Worm (Caenorhabditis elegans) whole organism, L4 larva: ENCODE results near the gene W04H10.1.
A peak's percentile ranks its signal among the peaks of the same experiment; 100 is the strongest.

Experiments used
- D1046.2 ChIP-seq: fragments of 200-800 bp; sonication (Bioruptor generic); IDR thresholded peaks from 2 replicates; pipeline ENCODE4 v1.3.6; 2022; ENCODE audit warnings: missing genetic modification characterization, missing compliant biosample characterization
- F49E8.2 ChIP-seq: sonication (generic microtip); optimal IDR thresholded peaks from 2 replicates; lab custom pipeline; 2016; ENCODE audit warnings: missing compliant biosample characterization, mild to moderate bottlenecking, missing genetic modification characterization, borderline replicate concordance
- T20F7.1 ChIP-seq: fragments of 200-800 bp; sonication (Bioruptor generic); optimal IDR thresholded peaks from 2 replicates; lab custom pipeline; 2018; ENCODE audit warnings: mild to moderate bottlenecking, missing genetic modification characterization, missing compliant biosample characterization
- Y5F2A.4 ChIP-seq: fragments of 200-800 bp; sonication (Bioruptor generic); optimal IDR thresholded peaks from 2 replicates; lab custom pipeline; 2018; ENCODE audit warnings: mild to moderate bottlenecking, missing genetic modification characterization, missing compliant biosample characterization
- ZK546.5 ChIP-seq, 2 experiments: sonication (generic microtip); optimal IDR thresholded peaks; 2 replicates each; lab custom pipeline; 2017; ENCODE audit warnings: missing biosample characterization in 2 of 2, missing genetic modification characterization in 2 of 2
- ceh-20 ChIP-seq: fragments of 200-800 bp; sonication (Bioruptor generic); IDR thresholded peaks from 2 replicates; pipeline ENCODE4 v1.3.6; 2022; ENCODE audit warnings: missing genetic modification reagents, missing genetic modification characterization, missing compliant biosample characterization
- ceh-44 ChIP-seq: fragments of 200-800 bp; sonication (Bioruptor generic); IDR thresholded peaks from 2 replicates; pipeline ENCODE4 v1.3.6; 2022; ENCODE audit warnings: missing genetic modification reagents, missing genetic modification characterization, missing compliant biosample characterization
- cey-2 ChIP-seq: sonication (generic microtip); optimal IDR thresholded peaks from 3 replicates; lab custom pipeline; 2017; ENCODE audit warnings: missing genetic modification characterization, mild to moderate bottlenecking, missing compliant biosample characterization, antibody characterized with exemption, borderline replicate concordance; ENCODE audit not compliant: insufficient read depth
- ctbp-1 ChIP-seq: fragments of 200-800 bp; sonication (Bioruptor generic); IDR thresholded peaks from 2 replicates; pipeline ENCODE4 v1.3.6; 2022; ENCODE audit warnings: missing genetic modification reagents, missing genetic modification characterization, missing compliant biosample characterization
- daf-12 ChIP-seq: fragments of 150-350 bp; optimal IDR thresholded peaks from 2 replicates; lab custom pipeline; 2014; ENCODE audit warnings: missing biosample characterization, missing genetic modification reagents, missing genetic modification characterization
- daf-16 ChIP-seq, 3 experiments: sonication (generic microtip); optimal IDR thresholded peaks; 2 replicates each; lab custom pipeline; 2016 to 2017; ENCODE audit warnings: missing genetic modification characterization in 3 of 3, missing genetic modification reagents in 3 of 3, mild to moderate bottlenecking in 2 of 3, missing compliant biosample characterization in 2 of 3, missing biosample characterization in 1 of 3, moderate library complexity in 1 of 3
- dmd-8 ChIP-seq: fragments of 200-800 bp; sonication (Bioruptor generic); IDR thresholded peaks from 2 replicates; pipeline ENCODE4 v1.3.6; 2022; ENCODE audit warnings: missing genetic modification characterization, missing compliant biosample characterization
- duxl-1 ChIP-seq: sonication (generic microtip); optimal IDR thresholded peaks from 2 replicates; lab custom pipeline; 2016; ENCODE audit warnings: mild to moderate bottlenecking, missing genetic modification characterization, moderate library complexity, missing compliant biosample characterization; ENCODE audit not compliant: poor library complexity
- dve-1 ChIP-seq: sonication (generic microtip); optimal IDR thresholded peaks from 2 replicates; lab custom pipeline; 2017; ENCODE audit warnings: antibody characterized with exemption, mild to moderate bottlenecking, missing genetic modification characterization, missing compliant biosample characterization; ENCODE audit not compliant: insufficient read depth
- egl-43 ChIP-seq: fragments of 200-800 bp; sonication (Bioruptor generic); IDR thresholded peaks from 2 replicates; pipeline ENCODE4 v1.3.6; 2022; ENCODE audit warnings: missing genetic modification reagents, missing genetic modification characterization, missing compliant biosample characterization
- hmg-1.1 ChIP-seq: fragments of 200-800 bp; sonication (Bioruptor generic); IDR thresholded peaks from 2 replicates; pipeline ENCODE4 v1.3.6; 2022; ENCODE audit warnings: missing genetic modification reagents, missing genetic modification characterization, missing compliant biosample characterization
- lim-7 ChIP-seq: fragments of 200-800 bp; sonication (Bioruptor generic); IDR thresholded peaks from 2 replicates; pipeline ENCODE4 v1.3.6; 2022; ENCODE audit warnings: missing genetic modification characterization, missing compliant biosample characterization
- lin-13 ChIP-seq: fragments of 150-350 bp; optimal IDR thresholded peaks from 2 replicates; lab custom pipeline; 2014; ENCODE audit warnings: missing biosample characterization, missing genetic modification reagents, missing genetic modification characterization
- lin-15B ChIP-seq: fragments of 150-350 bp; sonication (generic microtip); optimal IDR thresholded peaks from 3 replicates; lab custom pipeline; 2014; ENCODE audit warnings: missing biosample characterization, missing genetic modification characterization
- lin-29 ChIP-seq: fragments of 200-800 bp; sonication (Bioruptor generic); IDR thresholded peaks from 2 replicates; pipeline ENCODE4 v1.3.6; 2022; ENCODE audit warnings: missing genetic modification reagents, missing genetic modification characterization, missing compliant biosample characterization
- lin-38 ChIP-seq: fragments of 200-800 bp; sonication (Bioruptor generic); IDR thresholded peaks from 2 replicates; pipeline ENCODE4 v1.3.6; 2022; ENCODE audit warnings: missing genetic modification reagents, missing genetic modification characterization, missing compliant biosample characterization
- mdl-1 ChIP-seq, 2 experiments: fragments of 150-350 bp in 1 of 2; sonication (generic microtip) in 1 of 2; optimal IDR thresholded peaks; 2 replicates each; lab custom pipeline; 2014 to 2017; ENCODE audit warnings: missing biosample characterization in 2 of 2, missing genetic modification characterization in 2 of 2
- nhr-10 ChIP-seq: fragments of 150-350 bp; optimal IDR thresholded peaks from 2 replicates; lab custom pipeline; 2014; ENCODE audit warnings: missing biosample characterization, missing genetic modification characterization
- nhr-11 ChIP-seq: fragments of 150-350 bp; optimal IDR thresholded peaks from 2 replicates; lab custom pipeline; 2014; ENCODE audit warnings: missing biosample characterization, missing genetic modification characterization
- nhr-111 ChIP-seq: fragments of 200-800 bp; sonication (Bioruptor generic); optimal IDR thresholded peaks from 2 replicates; lab custom pipeline; 2018; ENCODE audit warnings: mild to moderate bottlenecking, missing genetic modification characterization, missing compliant biosample characterization
- nhr-25 ChIP-seq: sonication (generic microtip); optimal IDR thresholded peaks from 2 replicates; lab custom pipeline; 2017; ENCODE audit warnings: missing genetic modification characterization, mild to moderate bottlenecking, missing compliant biosample characterization, antibody characterized with exemption, moderate library complexity, borderline replicate concordance; ENCODE audit not compliant: insufficient read depth
- nhr-41 ChIP-seq: fragments of 200-800 bp; sonication (Bioruptor generic); IDR thresholded peaks from 2 replicates; pipeline ENCODE4 v1.3.6; 2022; ENCODE audit warnings: missing genetic modification reagents, missing genetic modification characterization, missing compliant biosample characterization
- nhr-76 ChIP-seq: fragments of 150-350 bp; optimal IDR thresholded peaks from 2 replicates; lab custom pipeline; 2014; ENCODE audit warnings: missing biosample characterization, missing genetic modification characterization
- pha-4 ChIP-seq, 2 experiments: fragments of 150-350 bp in 1 of 2; fragments of 200-800 bp in 1 of 2; sonication (Bioruptor generic) in 1 of 2; IDR thresholded peaks in 1 of 2; optimal IDR thresholded peaks in 1 of 2; 2 replicates each; pipeline versions ENCODE4 v1.3.6 to Lab custom; 2014 to 2022; ENCODE audit warnings: missing genetic modification characterization in 2 of 2, missing genetic modification reagents in 2 of 2, missing biosample characterization in 1 of 2, missing compliant biosample characterization in 1 of 2
- snpc-1.2 ChIP-seq: fragments of 200-800 bp; sonication (Bioruptor generic); IDR thresholded peaks from 2 replicates; pipeline ENCODE4 v1.3.6; 2022; ENCODE audit warnings: missing genetic modification reagents, missing genetic modification characterization, missing compliant biosample characterization
- snpc-4 ChIP-seq: fragments of 150-350 bp; optimal IDR thresholded peaks from 2 replicates; lab custom pipeline; 2014; ENCODE audit warnings: missing biosample characterization, missing genetic modification characterization
- tag-97 ChIP-seq: fragments of 200-800 bp; sonication (Bioruptor generic); IDR thresholded peaks from 2 replicates; pipeline ENCODE4 v1.3.6; 2022; ENCODE audit warnings: missing genetic modification characterization, missing compliant biosample characterization
- vab-7 ChIP-seq: fragments of 200-800 bp; sonication (Bioruptor generic); IDR thresholded peaks from 2 replicates; pipeline ENCODE4 v1.3.6; 2022; ENCODE audit warnings: missing genetic modification reagents, missing genetic modification characterization, missing compliant biosample characterization
- ztf-11 ChIP-seq: fragments of 150-350 bp; optimal IDR thresholded peaks from 2 replicates; lab custom pipeline; 2014; ENCODE audit warnings: missing biosample characterization, missing genetic modification characterization

The W04H10.1 gene

ce11 chrII:581983-582382 is 26.9 kb upstream of the W04H10.1 start:
- TF ChIP-seq ceh-20 (GFP tag; lab: Robert Waterston, UW) (no peak), lin-38 (GFP tag; lab: Robert Waterston, UW) (peak; percentile 41), egl-43 (no peak), snpc-1.2 (GFP tag; lab: Robert Waterston, UW) (0 out of 2 replicates have a peak, but pooled peaks have one; percentile 39), nhr-41 (GFP tag; lab: Robert Waterston, UW) (no peak), mdl-1 (tag; optimal IDR thresholded peaks at IDR 0.05; lab: Kevin White, UChicago) (no peak), nhr-111 (GFP tag; lab: Kevin White, UChicago) (no peak), pha-4 (GFP tag; IDR thresholded peaks at IDR 0.05; lab: Robert Waterston, UW) (no peak), pha-4 (tag; optimal IDR thresholded peaks at IDR 0.05; lab: Kevin White, UChicago) (no peak), dmd-8 (GFP tag; lab: Robert Waterston, UW) (peak; percentile 63; the same call in 1 of the 2 replicates), cey-2 (tag; lab: Kevin White, UChicago) (no peak), dve-1 (tag; lab: Kevin White, UChicago) (no peak), F49E8.2 (peak; percentile 46), lim-7 (no peak), duxl-1 (tag; lab: Kevin White, UChicago) (peak; percentile 24)

ce11 chrII:582649-583048 is 26.2 kb upstream of the W04H10.1 start, which contains the start of gene fbxb-14:
Gene fbxb-14 (minus strand): TSS chrII:582749.
- TF ChIP-seq ceh-44 (no peak), D1046.2 (GFP tag; lab: Robert Waterston, UW) (no peak), F49E8.2 (no peak), nhr-25 (no peak), ztf-11 (tag; lab: Kevin White, UChicago) (no peak), nhr-11 (tag; lab: Kevin White, UChicago) (no peak)

ce11 chrII:584321-584848 is 24.5 kb upstream of the W04H10.1 start, which contains the start of the genes W08F4.12 and W08F4.13:
Gene W08F4.12 (minus strand): TSS chrII:584421.
Gene W08F4.13 (plus strand): TSS chrII:584798.
- TF ChIP-seq lin-13 (GFP tag; lab: Kevin White, UChicago), result no peak
- TF ChIP-seq cey-2 (tag; lab: Kevin White, UChicago), result no peak
- TF ChIP-seq ctbp-1 (GFP tag; lab: Robert Waterston, UW), result no peak
- TF ChIP-seq nhr-111 (GFP tag; lab: Kevin White, UChicago), result no peak
- TF ChIP-seq snpc-4, result no peak
- TF ChIP-seq tag-97 (GFP tag; lab: Robert Waterston, UW), result no peak
- TF ChIP-seq hmg-1.1 (GFP tag; lab: Robert Waterston, UW), result no peak
- no peak for TF ChIP-seq T20F7.1
- TF ChIP-seq pha-4 (GFP tag; IDR thresholded peaks at IDR 0.05; lab: Robert Waterston, UW), result no peak
- TF ChIP-seq pha-4 (tag; optimal IDR thresholded peaks at IDR 0.05; lab: Kevin White, UChicago), result no peak
- TF ChIP-seq nhr-10 (tag; lab: Kevin White, UChicago), result no peak
- no peak for TF ChIP-seq daf-16 (GFP tag; optimal IDR thresholded peaks at IDR 0.05; lab: Kevin White, UChicago)
- no peak for TF ChIP-seq daf-16 (tag; optimal IDR thresholded peaks at IDR 0.05; lab: Kevin White, UChicago)
- no peak for TF ChIP-seq lin-29
- TF ChIP-seq lin-15B (tag; lab: Kevin White, UChicago), result no peak
- no peak for TF ChIP-seq ceh-44
- TF ChIP-seq Y5F2A.4 (GFP tag; lab: Kevin White, UChicago), result no peak
- TF ChIP-seq daf-12 (tag; lab: Kevin White, UChicago), result no peak
- TF ChIP-seq ZK546.5 (tag; optimal IDR thresholded peaks at IDR 0.05; lab: Kevin White, UChicago), result no peak
- no peak for TF ChIP-seq nhr-76 (tag; lab: Kevin White, UChicago)
- TF ChIP-seq vab-7 (GFP tag; lab: Robert Waterston, UW), result no peak
